Worm (Caenorhabditis elegans): Measurements from ENCODE around the gene yju-2.

DNA sequence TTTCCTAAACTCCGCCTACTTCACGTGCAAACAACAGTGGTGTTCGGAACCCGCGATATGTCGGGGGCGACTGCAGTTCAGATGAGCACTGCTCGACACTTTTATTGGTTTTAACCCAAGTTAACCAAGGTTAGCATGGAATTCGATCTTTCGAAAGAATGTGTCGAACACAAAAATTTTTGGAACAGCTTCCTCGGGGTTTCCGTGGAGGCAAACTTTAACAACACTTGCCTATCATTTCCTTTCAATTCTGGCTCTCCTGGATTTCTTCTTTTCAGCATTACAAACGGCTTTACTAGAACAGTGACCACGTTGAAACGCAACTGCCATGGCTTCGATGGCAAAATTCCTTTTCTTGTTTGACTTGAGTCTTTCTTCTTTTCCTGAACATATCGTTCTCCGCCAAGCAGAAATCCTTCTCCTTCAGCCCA lies 42.8 kb upstream of the yju-2 start:
- TF ChIP-seq ceh-48 (tag; optimal IDR thresholded peaks at IDR 0.05), result no peak
- TF ChIP-seq fkh-10 (GFP tag; optimal IDR thresholded peaks at IDR 0.05), result no peak
- no peak for TF ChIP-seq F13H6.1 (tag; optimal IDR thresholded peaks at IDR 0.05)
